Fruit fly (Drosophila melanogaster) whole organism, larva: ENCODE results near the gene ND-13B.

Experiments
- noc ChIP-seq: fragments of 200-800 bp; sonication (Bioruptor generic); optimal IDR thresholded peaks from 3 replicates; lab custom pipeline; 2019; ENCODE audit warnings: missing biosample characterization, mild to moderate bottlenecking, missing genetic modification characterization, moderate library complexity

Gene ND-13B

dm6 chr3L:10667341-10667740, 26.6 kb downstream of the ND-13B start:
- no peak for TF ChIP-seq noc (tag; lab: Kevin White, UChicago)

- TF ChIP-seq noc (tag; lab: Kevin White, UChicago), result no peak
Observed at dm6 chr3L:10666511-10667003, 27.4 kb downstream of the ND-13B start.

dm6 chr3L:10665433-10666150, 28.3 kb downstream of the ND-13B start:
- peak; percentile 98 for TF ChIP-seq noc (tag; lab: Kevin White, UChicago)

dm6 chr3L:10664511-10665062, 29.3 kb downstream of the ND-13B start, which contains the start of gene simj:
Gene simj (plus strand): TSS chr3L:10664739.
- TF ChIP-seq noc (tag; lab: Kevin White, UChicago), result peak; percentile 44

- no peak for TF ChIP-seq noc (tag; lab: Kevin White, UChicago)
Observed at dm6 chr3L:10663190-10663763, 30.6 kb downstream of the ND-13B start, which contains the start of gene Adi1. Gene Adi1 (plus strand): TSS chr3L:10663376.

dm6 chr3L:10660744-10661589, 32.9 kb downstream of the ND-13B start, which contains the start of the genes CG32066 and CG8003:
Gene CG32066 (minus strand): TSS chr3L:10661013.
Gene CG8003 (plus strand): TSS chr3L:10661475.
- no peak for TF ChIP-seq noc (tag; lab: Kevin White, UChicago)

- TF ChIP-seq noc (tag; lab: Kevin White, UChicago), result no peak
Observed at dm6 chr3L:10659993-10660743, 33.7 kb downstream of the ND-13B start.

dm6 chr3L:10659524-10659923, 34.4 kb downstream of the ND-13B start:
- TF ChIP-seq noc (tag; lab: Kevin White, UChicago), result no peak

- no peak for TF ChIP-seq noc (tag; lab: Kevin White, UChicago)
Observed at dm6 chr3L:10658362-10659127, 35.4 kb downstream of the ND-13B start.

- no peak for TF ChIP-seq noc (tag; lab: Kevin White, UChicago)
Observed at dm6 chr3L:10657311-10657710, 36.6 kb downstream of the ND-13B start.

dm6 chr3L:10656451-10657198, 37.3 kb downstream of the ND-13B start:
- peak; percentile 20 for TF ChIP-seq noc (tag; lab: Kevin White, UChicago)

dm6 chr3L:10654439-10654838, 39.5 kb downstream of the ND-13B start:
- no peak for TF ChIP-seq noc (tag; lab: Kevin White, UChicago)

- TF ChIP-seq noc (tag; lab: Kevin White, UChicago), result no peak
Observed at dm6 chr3L:10652487-10652886, 41.4 kb downstream of the ND-13B start.
